Fruit fly (Drosophila melanogaster) whole organism, embryonic: Measurements from ENCODE around the gene Cyp313b1.

Experiments used
- Awh ChIP-seq: fragments of 200-800 bp; sonication (Bioruptor generic); IDR thresholded peaks from 2 replicates; pipeline ENCODE4, ENCODE4 v1.3.6; 2022; ENCODE audit warnings: missing biosample characterization, missing genetic modification characterization
- CG12769 ChIP-seq: fragments of 200-800 bp; sonication (Bioruptor generic); optimal IDR thresholded peaks from 2 replicates; lab custom pipeline; 2019; ENCODE audit warnings: missing biosample characterization, mild to moderate bottlenecking, missing genetic modification characterization, moderate library complexity
- CG15479 ChIP-seq: fragments of 200-800 bp; sonication (Bioruptor generic); optimal IDR thresholded peaks from 3 replicates; lab custom pipeline; 2019; ENCODE audit warnings: missing biosample characterization, mild to moderate bottlenecking, missing genetic modification characterization, moderate library complexity
- CG17359 ChIP-seq: fragments of 200-800 bp; sonication (Bioruptor generic); optimal IDR thresholded peaks from 3 replicates; lab custom pipeline; 2018; ENCODE audit warnings: missing biosample characterization, mild to moderate bottlenecking, missing genetic modification characterization, moderate library complexity
- CG17361 ChIP-seq: fragments of 200-800 bp; sonication (Bioruptor generic); IDR thresholded peaks from 3 replicates; pipeline ENCODE4 v1.3.6; 2022; ENCODE audit warnings: missing biosample characterization, missing genetic modification characterization
- CG17612 ChIP-seq: fragments of 200-800 bp; sonication (Bioruptor generic); IDR thresholded peaks from 2 replicates; pipeline ENCODE4 v1.3.6; 2022; ENCODE audit warnings: missing biosample characterization, missing genetic modification characterization
- CG17829 ChIP-seq: fragments of 200-800 bp; optimal IDR thresholded peaks from 2 replicates; lab custom pipeline; 2019; ENCODE audit warnings: missing biosample characterization, mild to moderate bottlenecking, missing genetic modification characterization, moderate library complexity
- CG1792 ChIP-seq: fragments of 200-800 bp; sonication (Bioruptor generic); optimal IDR thresholded peaks from 2 replicates; lab custom pipeline; 2016; ENCODE audit warnings: missing biosample characterization, missing genetic modification characterization
- CG3995 ChIP-seq: fragments of 200-800 bp; sonication (Bioruptor generic); optimal IDR thresholded peaks from 3 replicates; lab custom pipeline; 2016; ENCODE audit warnings: missing biosample characterization, missing genetic modification characterization
- CG6791 ChIP-seq: fragments of 200-800 bp; sonication (Bioruptor generic); IDR thresholded peaks from 3 replicates; pipeline ENCODE4 v1.3.6; 2022; ENCODE audit warnings: missing biosample characterization, missing genetic modification characterization; ENCODE audit not compliant: partially characterized antibody
- CG7372 ChIP-seq: fragments of 200-800 bp; sonication (Bioruptor generic); IDR thresholded peaks from 2 replicates; pipeline ENCODE4 v1.3.6; 2022; ENCODE audit warnings: missing biosample characterization, missing genetic modification characterization
- CG9727 ChIP-seq: fragments of 200-800 bp; sonication (Bioruptor generic); optimal IDR thresholded peaks from 3 replicates; lab custom pipeline; 2017; ENCODE audit warnings: missing biosample characterization, mild to moderate bottlenecking, missing genetic modification characterization
- CoRest ChIP-seq: fragments of 200-800 bp; sonication (Bioruptor generic); optimal IDR thresholded peaks from 3 replicates; lab custom pipeline; 2018; ENCODE audit warnings: missing biosample characterization, mild to moderate bottlenecking, missing genetic modification characterization, moderate library complexity
- CrebB ChIP-seq: fragments of 200-800 bp; sonication (Bioruptor generic); optimal IDR thresholded peaks from 3 replicates; lab custom pipeline; 2018; ENCODE audit warnings: missing biosample characterization, mild to moderate bottlenecking, missing genetic modification characterization
- Drgx ChIP-seq: fragments of 200-800 bp; sonication (Bioruptor generic); IDR thresholded peaks from 2 replicates; pipeline ENCODE4 v1.3.6; 2022; ENCODE audit warnings: missing biosample characterization, missing genetic modification characterization
- Hmr ChIP-seq: fragments of 200-800 bp; sonication (Bioruptor generic); optimal IDR thresholded peaks from 3 replicates; lab custom pipeline; 2017; ENCODE audit warnings: mild to moderate bottlenecking, missing biosample characterization, missing genetic modification reagents, missing genetic modification characterization
- MBD-R2 ChIP-seq: fragments of 200-800 bp; sonication (Bioruptor generic); IDR thresholded peaks from 2 replicates; pipeline ENCODE4 v1.3.6; 2022; ENCODE audit warnings: missing biosample characterization, missing genetic modification characterization
- Meics ChIP-seq: fragments of 200-800 bp; sonication (Bioruptor generic); optimal IDR thresholded peaks from 2 replicates; lab custom pipeline; 2017; ENCODE audit warnings: missing biosample characterization, mild to moderate bottlenecking, missing genetic modification characterization
- Ptx1 ChIP-seq: fragments of 200-800 bp; sonication (Bioruptor generic); IDR thresholded peaks from 2 replicates; pipeline ENCODE4 v1.3.6; 2022; ENCODE audit warnings: missing biosample characterization, missing genetic modification characterization
- Scr ChIP-seq: fragments of 200-800 bp; sonication (Bioruptor generic); IDR thresholded peaks from 2 replicates; pipeline ENCODE4 v1.3.6; 2022; ENCODE audit warnings: missing biosample characterization, missing genetic modification characterization; ENCODE audit not compliant: partially characterized antibody
- Six4 ChIP-seq: fragments of 200-800 bp; sonication (Bioruptor generic); optimal IDR thresholded peaks from 2 replicates; lab custom pipeline; 2016; ENCODE audit warnings: missing biosample characterization, missing genetic modification characterization
- bowl ChIP-seq: fragments of 200-800 bp; sonication (Bioruptor generic); IDR thresholded peaks from 2 replicates; pipeline ENCODE4 v1.3.6; 2022; ENCODE audit warnings: missing biosample characterization, missing genetic modification characterization
- cg ChIP-seq: fragments of 200-800 bp; sonication (Bioruptor generic); optimal IDR thresholded peaks from 3 replicates; lab custom pipeline; 2019; ENCODE audit warnings: missing biosample characterization, mild to moderate bottlenecking, missing genetic modification characterization, moderate library complexity
- chn ChIP-seq: fragments of 200-800 bp; sonication (Bioruptor generic); optimal IDR thresholded peaks from 2 replicates; lab custom pipeline; 2016; ENCODE audit warnings: missing biosample characterization, missing genetic modification characterization
- dimm ChIP-seq: fragments of 200-800 bp; sonication (Bioruptor generic); IDR thresholded peaks from 2 replicates; pipeline ENCODE4 v1.3.6; 2022; ENCODE audit warnings: missing biosample characterization, missing genetic modification characterization
- eve ChIP-seq, 2 experiments: fragments of >200 bp; optimal IDR thresholded peaks; 2 replicates each; lab custom pipeline; 2017; ENCODE audit warnings: missing biosample characterization in 2 of 2, missing genetic modification characterization in 2 of 2
- fd64A ChIP-seq: fragments of 200-800 bp; sonication (Bioruptor generic); optimal IDR thresholded peaks from 3 replicates; lab custom pipeline; 2018; ENCODE audit warnings: missing biosample characterization, mild to moderate bottlenecking, missing genetic modification characterization
- gem ChIP-seq: fragments of 200-800 bp; sonication (Bioruptor generic); optimal IDR thresholded peaks from 2 replicates; lab custom pipeline; 2019; ENCODE audit warnings: missing biosample characterization, mild to moderate bottlenecking, missing genetic modification characterization, moderate library complexity
- gsb-n ChIP-seq: fragments of 200-800 bp; sonication (Bioruptor generic); optimal IDR thresholded peaks from 3 replicates; lab custom pipeline; 2018; ENCODE audit warnings: missing biosample characterization, mild to moderate bottlenecking, missing genetic modification characterization
- inv ChIP-seq: fragments of 200-800 bp; sonication (Bioruptor generic); IDR thresholded peaks from 2 replicates; pipeline ENCODE4 v1.3.6; 2022; ENCODE audit warnings: missing biosample characterization, missing genetic modification characterization; ENCODE audit not compliant: partially characterized antibody
- klu ChIP-seq: fragments of 200-800 bp; sonication (Bioruptor generic); IDR thresholded peaks from 2 replicates; pipeline ENCODE4 v1.3.6; 2022; ENCODE audit warnings: missing biosample characterization, missing genetic modification characterization
- lilli ChIP-seq: fragments of 200-800 bp; sonication (Bioruptor generic); optimal IDR thresholded peaks from 3 replicates; lab custom pipeline; 2016; ENCODE audit warnings: missing biosample characterization, missing genetic modification characterization
- mam ChIP-seq: fragments of 200-800 bp; sonication (Bioruptor generic); optimal IDR thresholded peaks from 3 replicates; lab custom pipeline; 2016; ENCODE audit warnings: missing biosample characterization, missing genetic modification characterization
- nau ChIP-seq: fragments of 200-800 bp; sonication (Bioruptor generic); optimal IDR thresholded peaks from 3 replicates; lab custom pipeline; 2017; ENCODE audit warnings: missing biosample characterization, mild to moderate bottlenecking, missing genetic modification characterization, missing genetic modification reagents
- odd ChIP-seq: fragments of 200-800 bp; sonication (Bioruptor generic); optimal IDR thresholded peaks from 2 replicates; lab custom pipeline; 2017; ENCODE audit warnings: missing biosample characterization, mild to moderate bottlenecking, missing genetic modification characterization
- pb ChIP-seq: fragments of 200-800 bp; sonication (Bioruptor generic); optimal IDR thresholded peaks from 3 replicates; lab custom pipeline; 2016; ENCODE audit warnings: missing biosample characterization, missing genetic modification characterization
- repo ChIP-seq: fragments of 200-800 bp; sonication (Bioruptor generic); optimal IDR thresholded peaks from 2 replicates; lab custom pipeline; 2016; ENCODE audit warnings: missing biosample characterization, missing genetic modification characterization
- sim ChIP-seq: fragments of 200-800 bp; sonication (Bioruptor generic); IDR thresholded peaks from 2 replicates; pipeline ENCODE4 v1.3.6; 2022; ENCODE audit warnings: missing biosample characterization, missing genetic modification characterization
- sisA ChIP-seq: fragments of 200-800 bp; sonication (Bioruptor generic); IDR thresholded peaks from 2 replicates; pipeline ENCODE4 v1.3.6; 2022; ENCODE audit warnings: missing biosample characterization, missing genetic modification characterization
- tin ChIP-seq: fragments of 200-800 bp; sonication (Bioruptor generic); optimal IDR thresholded peaks from 3 replicates; lab custom pipeline; 2016; ENCODE audit warnings: missing biosample characterization, missing genetic modification characterization
- tio ChIP-seq: fragments of 200-800 bp; sonication (Bioruptor generic); optimal IDR thresholded peaks from 2 replicates; lab custom pipeline; 2017; ENCODE audit warnings: missing biosample characterization, missing genetic modification characterization, inconsistent platforms
- tna ChIP-seq: fragments of 200-800 bp; sonication (Bioruptor generic); IDR thresholded peaks from 2 replicates; pipeline ENCODE4 v1.3.6; 2022; ENCODE audit warnings: missing biosample characterization, missing genetic modification characterization; ENCODE audit not compliant: partially characterized antibody
- toy ChIP-seq: fragments of 200-800 bp; sonication (Bioruptor generic); IDR thresholded peaks from 2 replicates; pipeline ENCODE4 v1.3.6; 2022; ENCODE audit warnings: missing biosample characterization, missing genetic modification characterization
- trem ChIP-seq: fragments of 200-800 bp; optimal IDR thresholded peaks from 3 replicates; lab custom pipeline; 2019; ENCODE audit warnings: missing biosample characterization, mild to moderate bottlenecking, missing genetic modification characterization, moderate library complexity

Cyp313b1 gene

DNA sequence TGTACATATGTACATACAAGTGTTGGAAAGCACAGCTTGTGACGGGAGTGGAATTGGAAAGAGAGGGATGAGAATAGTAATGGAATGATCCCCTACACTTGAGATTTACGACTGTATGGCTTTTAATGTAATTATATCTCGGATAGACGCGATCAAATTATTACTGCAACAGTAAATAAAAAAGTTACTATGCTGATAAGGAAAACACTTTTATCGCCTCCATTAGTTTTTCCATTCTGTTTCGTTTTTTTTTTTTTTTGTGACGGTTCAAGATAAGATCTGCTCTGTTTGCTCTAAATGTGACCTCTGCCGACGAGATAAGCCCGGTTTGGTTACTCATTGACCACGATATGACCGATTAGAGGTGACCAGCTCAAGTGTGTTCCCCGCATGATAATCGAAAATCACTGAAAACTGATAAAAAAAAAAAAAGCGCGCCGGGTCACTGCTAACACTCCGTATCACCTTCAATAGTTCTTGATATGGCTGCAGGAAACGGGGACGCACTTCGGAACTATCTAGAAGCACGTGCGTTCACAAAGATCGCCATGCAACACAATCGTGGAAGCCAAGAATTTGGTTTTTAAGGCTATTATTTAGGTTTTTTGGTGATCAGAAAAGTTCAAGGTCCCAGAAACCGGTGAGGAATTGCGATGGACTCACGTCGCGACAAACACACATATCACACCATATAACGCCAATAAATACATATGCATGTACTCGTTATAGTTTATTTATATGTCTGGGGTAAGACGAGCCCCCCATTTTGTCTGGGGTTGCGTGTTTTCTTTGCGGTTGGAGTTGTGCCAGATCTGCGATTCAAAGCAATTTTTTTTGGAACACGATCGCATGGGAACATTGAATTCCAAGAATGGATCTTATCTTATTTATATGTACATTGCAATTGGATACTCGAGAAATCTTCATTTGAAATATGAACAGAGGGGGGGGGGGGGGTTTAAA lies 25.4 kb upstream of the Cyp313b1 start, which contains the start of gene p (continued):
- TF ChIP-seq sisA (GFP tag; lab: Robert Waterston, UW) (no peak), Meics (GFP tag; lab: Kevin White, UChicago) (peak; percentile 60), cg (GFP tag; lab: Kevin White, UChicago) (no peak), bowl (GFP tag; lab: Robert Waterston, UW) (no peak), CG6791 (GFP tag; lab: Robert Waterston, UW) (no peak), CG12769 (tag; lab: Kevin White, UChicago) (no peak), gsb-n (tag; lab: Kevin White, UChicago) (no peak), mam (GFP tag; lab: Kevin White, UChicago) (peak; percentile 59), lilli (GFP tag; lab: Kevin White, UChicago) (peak; percentile 46), sim (GFP tag; lab: Robert Waterston, UW) (peak; percentile 48; the same call in 1 of the 2 replicates), trem (peak; percentile 19), odd (peak; percentile 42), Ptx1 (GFP tag; lab: Robert Waterston, UW) (0 out of 2 replicates have a peak, but pooled peaks have one; percentile 43), CG17829 (tag; lab: Kevin White, UChicago) (peak; percentile 26), eve (GFP tag; optimal IDR thresholded peaks at IDR 0.05; lab: Kevin White, UChicago) (no peak), CG15479 (peak; percentile 68), dimm (GFP tag; lab: Robert Waterston, UW) (no peak), CG17612 (no peak), tio (GFP tag; lab: Kevin White, UChicago) (peak; percentile 33), Six4 (GFP tag; lab: Kevin White, UChicago) (peak; percentile 24), klu (GFP tag; lab: Robert Waterston, UW) (no peak), CG1792 (GFP tag; lab: Kevin White, UChicago) (no peak), Scr (GFP tag; lab: Robert Waterston, UW) (no peak), tin (GFP tag; lab: Kevin White, UChicago) (peak; percentile 43), CG9727 (GFP tag; lab: Kevin White, UChicago) (peak; percentile 37), chn (GFP tag; lab: Kevin White, UChicago) (peak; percentile 36), toy (GFP tag; lab: Robert Waterston, UW) (no peak), CG3995 (GFP tag; lab: Kevin White, UChicago) (peak; percentile 70), Hmr (GFP tag; lab: Kevin White, UChicago) (peak; percentile 51), Awh (GFP tag; lab: Robert Waterston, UW) (0 out of 2 replicates have a peak, but pooled peaks have one; percentile 46), inv (GFP tag; lab: Robert Waterston, UW) (no peak), CrebB (tag; lab: Kevin White, UChicago) (peak; percentile 15), CG7372 (no peak), CoRest (peak; percentile 11), CG17359 (peak; percentile 71), nau (peak; percentile 13), gem (peak; percentile 61), Drgx (GFP tag; lab: Robert Waterston, UW) (peak; percentile 37), CG17361 (GFP tag; lab: Robert Waterston, UW) (no peak), MBD-R2 (GFP tag; lab: Robert Waterston, UW) (peak; percentile 30; the same call in 1 of the 2 replicates), pb (GFP tag; lab: Kevin White, UChicago) (peak; percentile 13), fd64A (peak; percentile 38), tna (GFP tag; lab: Robert Waterston, UW) (no peak), repo (GFP tag; lab: Kevin White, UChicago) (peak; percentile 52)
